Worm (Caenorhabditis elegans): ENCODE results near the gene str-226.

str-226 gene

ce11 chrV:3507691-3508090, 4.8 kb upstream of the str-226 start, which contains the start of gene str-225:
TSS of gene str-225 (plus strand) at chrV:3507822.
- TF ChIP-seq unc-62 (GFP tag; optimal IDR thresholded peaks at IDR 0.05), result no peak

- TF ChIP-seq unc-62 (GFP tag; optimal IDR thresholded peaks at IDR 0.05), result no peak
Observed at ce11 chrV:3509878-3510277, 2.6 kb upstream of the str-226 start, which contains the start of gene str-228. TSS of gene str-228 (plus strand) at chrV:3510178.

ce11 chrV:3517889-3518288, 5.4 kb downstream of the str-226 start, which contains the start of gene str-227:
TSS of gene str-227 (plus strand) at chrV:3518189.
- TF ChIP-seq unc-62 (GFP tag; optimal IDR thresholded peaks at IDR 0.05), result no peak

- TF ChIP-seq unc-62 (GFP tag; optimal IDR thresholded peaks at IDR 0.05), result no peak
Observed at ce11 chrV:3523262-3523661, 10.8 kb downstream of the str-226 start, which contains the start of gene irg-1. TSS of gene irg-1 (plus strand) at chrV:3523587.

ce11 chrV:3524970-3525369, 12.5 kb downstream of the str-226 start, which contains the start of gene T24A6.7:
TSS of gene T24A6.7 (plus strand) at chrV:3525270.
- no peak for TF ChIP-seq unc-62 (GFP tag; optimal IDR thresholded peaks at IDR 0.05)

ce11 chrV:3526882-3527281, 14.4 kb downstream of the str-226 start, which contains the start of gene str-260:
TSS of gene str-260 (plus strand) at chrV:3527182.
- TF ChIP-seq unc-62 (GFP tag; optimal IDR thresholded peaks at IDR 0.05), result no peak

- TF ChIP-seq unc-62 (GFP tag; optimal IDR thresholded peaks at IDR 0.05), result no peak
Observed at ce11 chrV:3530403-3530802, 17.9 kb downstream of the str-226 start, which contains the start of gene srbc-66. TSS of gene srbc-66 (plus strand) at chrV:3530703.

ce11 chrV:3535260-3535659, 22.8 kb downstream of the str-226 start, which contains the start of gene nhr-221:
TSS of gene nhr-221 (minus strand) at chrV:3535360.
- TF ChIP-seq unc-62 (GFP tag; optimal IDR thresholded peaks at IDR 0.05), result no peak

ce11 chrV:3538307-3538706, 25.8 kb downstream of the str-226 start, which contains the start of gene nhr-93:
TSS of gene nhr-93 (minus strand) at chrV:3538407.
- no peak for TF ChIP-seq unc-62 (GFP tag; optimal IDR thresholded peaks at IDR 0.05)

ce11 chrV:3541117-3541516, 28.6 kb downstream of the str-226 start, which contains the start of gene srbc-67:
TSS of gene srbc-67 (minus strand) at chrV:3541217.
- TF ChIP-seq unc-62 (GFP tag; optimal IDR thresholded peaks at IDR 0.05), result no peak

- TF ChIP-seq unc-62 (GFP tag; optimal IDR thresholded peaks at IDR 0.05), result no peak
Observed at ce11 chrV:3543344-3543743, 30.9 kb downstream of the str-226 start, which contains the start of gene nhr-222. TSS of gene nhr-222 (minus strand) at chrV:3543444.

ce11 chrV:3546517-3546916, 34.0 kb downstream of the str-226 start, which contains the start of gene srbc-68:
TSS of gene srbc-68 (minus strand) at chrV:3546617.
- no peak for TF ChIP-seq unc-62 (GFP tag; optimal IDR thresholded peaks at IDR 0.05)

- TF ChIP-seq unc-62 (GFP tag; optimal IDR thresholded peaks at IDR 0.05), result no peak
Observed at ce11 chrV:3548798-3549197, 36.3 kb downstream of the str-226 start, which contains the start of gene srw-130. TSS of gene srw-130 (minus strand) at chrV:3548898.

ce11 chrV:3549553-3549952, 37.1 kb downstream of the str-226 start, which contains the start of gene sri-21:
TSS of gene sri-21 (plus strand) at chrV:3549853.
- TF ChIP-seq unc-62 (GFP tag; optimal IDR thresholded peaks at IDR 0.05), result no peak

ce11 chrV:3551765-3552164, 39.3 kb downstream of the str-226 start, which contains the start of gene grl-28:
TSS of gene grl-28 (minus strand) at chrV:3551865.
- TF ChIP-seq unc-62 (GFP tag; optimal IDR thresholded peaks at IDR 0.05), result no peak

- TF ChIP-seq unc-62 (GFP tag; optimal IDR thresholded peaks at IDR 0.05), result no peak
Observed at ce11 chrV:3552740-3553469, 40.4 kb downstream of the str-226 start, which contains the start of gene T24A6.20. TSS of gene T24A6.20 (plus strand) at chrV:3553134.

All from whole organism, dauer.